Fruit fly (Drosophila melanogaster) whole organism, larva: Measurements from ENCODE around the gene inc.

Experiments
- noc ChIP-seq: fragments of 200-800 bp; sonication (Bioruptor generic); optimal IDR thresholded peaks from 3 replicates; lab custom pipeline; 2019; ENCODE audit warnings: missing biosample characterization, mild to moderate bottlenecking, missing genetic modification characterization, moderate library complexity

Gene inc

DNA sequence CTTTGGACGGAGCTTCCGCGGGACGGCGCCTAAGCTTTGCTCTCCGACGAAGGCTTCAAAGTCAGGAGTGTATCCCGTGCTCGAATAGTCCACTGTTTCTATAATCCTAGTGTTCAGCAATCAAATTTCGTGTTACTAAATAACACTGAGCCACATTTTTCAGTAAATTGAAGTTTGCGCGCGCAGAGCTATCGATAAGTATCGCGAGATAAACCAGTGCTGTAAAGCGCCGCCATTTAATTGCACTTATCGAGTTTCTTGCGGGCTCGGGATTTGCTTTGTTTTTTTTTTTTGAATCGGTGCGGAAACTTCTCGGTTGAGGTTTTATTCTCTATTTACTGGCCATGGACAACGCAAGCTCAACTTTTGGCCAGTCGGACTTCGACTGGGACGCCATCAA is 6.4 kb upstream of the inc start, which contains the start of the genes Rab27 and mei-38:
Gene Rab27, minus strand, starts transcription at position 127 of the 400 bp plus-strand sequence.
Gene mei-38, plus strand, starts transcription at position 216 of the 400 bp plus-strand sequence.
- no peak for TF ChIP-seq noc (tag; lab: Kevin White, UChicago)

DNA sequence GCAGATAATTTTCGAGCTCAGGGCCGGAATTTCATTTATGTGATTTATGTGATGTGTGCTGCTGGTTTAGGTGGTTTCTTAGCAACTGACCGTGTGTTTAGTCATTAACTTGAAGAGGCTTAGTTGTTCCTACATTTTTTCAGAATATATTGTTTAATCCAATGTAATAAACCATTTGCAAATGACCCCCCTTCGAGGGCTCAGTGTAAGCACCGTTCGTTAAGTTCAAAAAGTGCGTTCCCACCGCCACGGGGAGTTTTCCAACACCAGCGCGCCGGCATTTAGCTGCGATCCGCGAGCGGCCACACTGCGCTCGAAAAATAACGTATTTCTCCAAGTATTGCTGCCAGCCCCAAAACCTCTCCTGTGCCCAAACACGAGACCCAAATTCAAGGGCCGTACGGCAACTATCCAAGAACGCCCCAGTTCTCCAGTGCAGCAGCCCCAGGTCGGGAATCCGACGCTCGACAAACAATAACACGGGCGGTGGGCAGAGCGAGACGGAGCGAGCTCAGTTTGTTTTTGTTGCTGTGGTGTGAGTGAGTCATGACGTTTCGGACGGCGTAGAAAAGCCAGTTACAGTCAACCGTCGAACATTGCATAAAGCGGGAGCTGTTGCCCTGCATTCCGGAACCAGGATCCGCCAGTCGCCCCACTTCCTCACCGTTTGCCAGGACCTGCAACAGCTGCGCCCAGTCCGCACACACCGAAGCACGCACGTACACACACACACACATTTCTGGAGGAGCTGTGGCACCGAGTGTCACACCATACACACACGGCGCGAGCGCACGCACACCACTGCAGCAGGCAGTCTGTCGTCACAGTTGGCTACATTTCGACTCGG is 4.8 kb upstream of the inc start, which contains the start of gene rush:
Gene rush, plus strand, starts transcription at position 277 of the 847 bp plus-strand sequence.
- TF ChIP-seq noc (tag; lab: Kevin White, UChicago): no peak

DNA sequence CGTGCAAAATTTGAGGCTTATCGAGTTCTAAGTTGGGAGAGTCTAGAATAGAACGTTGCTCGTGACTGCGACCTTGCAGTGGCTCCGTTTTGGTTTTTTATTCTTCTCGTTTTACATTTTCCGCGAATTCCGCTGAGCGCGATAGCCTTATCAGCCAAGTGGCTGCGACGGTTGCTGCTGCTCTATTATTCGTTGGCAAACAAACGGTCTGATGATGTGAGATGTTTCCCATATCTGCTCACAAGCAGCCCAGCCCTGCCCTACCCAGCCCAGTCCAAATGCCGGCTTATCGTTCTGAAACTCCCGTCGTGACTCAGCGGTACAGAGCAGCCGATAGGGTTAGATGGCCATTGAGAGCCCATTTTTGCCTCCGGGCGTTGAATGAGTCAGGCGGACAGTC is 2.9 kb upstream of the inc start:
- no peak for TF ChIP-seq noc (tag; lab: Kevin White, UChicago)

DNA sequence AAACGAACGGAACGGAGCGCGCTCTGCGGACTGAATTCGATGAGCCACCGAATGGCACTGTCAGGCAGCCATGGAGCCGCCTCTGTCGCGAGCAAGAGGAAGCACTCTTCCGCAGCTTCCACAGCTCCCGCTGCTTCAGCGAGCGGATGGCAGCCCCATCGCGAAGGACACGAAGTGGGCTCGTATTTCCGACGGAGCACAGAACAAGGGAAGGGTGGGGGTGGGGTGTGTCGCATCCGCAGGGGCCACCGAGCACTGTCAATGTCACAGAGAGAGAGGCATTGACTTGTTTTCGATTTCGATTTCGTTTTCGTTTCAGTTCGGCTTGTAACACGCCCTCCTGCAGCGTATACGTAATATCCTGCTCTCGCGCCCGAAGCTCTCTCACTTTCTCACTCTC is 24.5 kb downstream of the inc start, which contains the start of gene Nmdar2:
Gene Nmdar2, minus strand, starts transcription at position 59 of the 400 bp plus-strand sequence.
- no peak for TF ChIP-seq noc (tag; lab: Kevin White, UChicago)

DNA sequence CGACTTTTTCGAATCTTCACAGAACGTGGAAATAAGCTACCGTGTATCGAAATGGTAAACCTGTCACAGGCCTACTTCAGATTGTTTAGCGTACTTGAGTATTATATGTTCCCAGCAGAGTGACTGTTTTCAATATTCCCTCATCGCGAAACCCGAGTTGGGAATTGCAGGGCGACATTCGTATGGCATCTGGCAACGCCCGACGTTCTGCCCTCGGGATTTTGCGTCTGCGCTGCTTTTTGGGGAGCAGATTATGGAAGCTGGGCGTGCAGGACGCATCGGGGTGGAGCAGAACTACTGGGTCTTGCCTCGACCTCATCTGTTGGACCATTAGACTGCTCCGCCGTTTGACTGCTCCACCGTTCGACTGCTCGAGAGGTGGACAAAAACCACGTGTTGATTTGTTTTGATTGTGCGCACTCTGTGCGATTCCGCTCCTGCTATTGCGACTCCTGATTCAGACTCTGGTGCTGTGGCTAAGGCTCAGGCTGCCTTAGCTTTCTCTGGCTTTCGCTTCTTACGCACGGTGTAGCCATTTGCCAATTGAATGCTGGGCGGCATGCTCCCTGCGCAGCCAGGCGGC is 25.1 kb downstream of the inc start:
- TF ChIP-seq noc (tag; lab: Kevin White, UChicago): no peak

DNA sequence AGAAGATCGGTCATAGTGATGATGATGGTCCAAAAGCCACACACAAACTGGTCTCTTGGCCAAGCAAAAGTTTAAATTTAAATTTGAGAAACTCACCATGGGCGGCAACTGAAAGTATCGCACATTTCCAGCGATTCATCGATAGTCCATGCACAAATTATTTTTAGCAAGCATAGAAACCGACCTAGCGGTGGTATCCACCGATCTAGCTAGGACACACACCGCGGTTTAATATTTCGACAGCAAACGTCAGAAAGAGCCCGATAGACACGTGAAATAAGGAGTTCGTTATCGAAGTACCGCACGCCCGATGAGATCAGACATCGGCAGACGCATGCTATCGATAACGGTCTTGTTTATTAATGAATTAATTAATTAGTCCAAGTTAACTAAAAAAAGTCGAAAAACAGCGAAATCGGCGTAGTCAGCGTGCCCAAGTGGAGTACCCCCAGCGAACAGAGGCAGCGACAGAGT is 29.5 kb downstream of the inc start, which contains the start of gene CG14795:
Gene CG14795, minus strand, starts transcription at position 51 of the 474 bp plus-strand sequence.
- TF ChIP-seq noc (tag; lab: Kevin White, UChicago): no peak

DNA sequence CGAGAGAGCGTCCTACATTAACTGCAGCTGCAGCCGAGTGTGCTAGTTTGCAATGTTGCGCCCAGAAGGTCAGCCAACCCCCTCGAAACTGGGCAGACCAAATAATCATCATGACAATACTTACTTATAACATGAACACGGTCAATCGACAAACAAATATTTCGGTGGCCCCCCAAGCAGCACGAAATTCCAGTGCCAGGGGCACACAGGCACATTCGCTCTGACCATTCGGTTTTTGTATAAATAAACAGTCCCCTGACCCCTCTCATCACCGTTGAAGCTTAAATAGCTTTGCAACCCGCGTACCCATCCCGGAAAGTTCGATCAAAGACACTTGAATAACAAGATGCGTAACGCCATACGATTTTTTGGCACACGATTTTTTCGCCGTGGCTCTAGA is 30.6 kb downstream of the inc start:
- TF ChIP-seq noc (tag; lab: Kevin White, UChicago): no peak

DNA sequence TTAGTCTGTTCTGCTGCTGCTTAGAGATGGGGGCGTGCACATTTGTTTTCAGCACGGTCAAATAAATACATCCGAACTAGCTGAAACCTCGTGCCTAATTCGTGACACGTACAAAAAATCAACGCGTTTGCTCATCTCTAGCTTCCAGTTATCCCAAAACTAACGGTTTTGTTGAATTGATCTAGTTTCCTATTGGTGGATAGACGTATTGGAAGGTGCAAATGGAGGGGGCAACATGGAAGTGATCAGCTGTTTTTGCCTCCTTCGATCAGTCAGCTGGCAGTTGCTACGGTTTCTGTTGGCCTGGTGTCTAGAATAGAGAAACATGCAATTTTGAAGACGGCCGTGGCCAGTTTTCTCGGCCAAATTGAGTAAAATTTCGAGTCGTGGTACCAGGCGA is 34.3 kb downstream of the inc start:
- TF ChIP-seq noc (tag; lab: Kevin White, UChicago): no peak

DNA sequence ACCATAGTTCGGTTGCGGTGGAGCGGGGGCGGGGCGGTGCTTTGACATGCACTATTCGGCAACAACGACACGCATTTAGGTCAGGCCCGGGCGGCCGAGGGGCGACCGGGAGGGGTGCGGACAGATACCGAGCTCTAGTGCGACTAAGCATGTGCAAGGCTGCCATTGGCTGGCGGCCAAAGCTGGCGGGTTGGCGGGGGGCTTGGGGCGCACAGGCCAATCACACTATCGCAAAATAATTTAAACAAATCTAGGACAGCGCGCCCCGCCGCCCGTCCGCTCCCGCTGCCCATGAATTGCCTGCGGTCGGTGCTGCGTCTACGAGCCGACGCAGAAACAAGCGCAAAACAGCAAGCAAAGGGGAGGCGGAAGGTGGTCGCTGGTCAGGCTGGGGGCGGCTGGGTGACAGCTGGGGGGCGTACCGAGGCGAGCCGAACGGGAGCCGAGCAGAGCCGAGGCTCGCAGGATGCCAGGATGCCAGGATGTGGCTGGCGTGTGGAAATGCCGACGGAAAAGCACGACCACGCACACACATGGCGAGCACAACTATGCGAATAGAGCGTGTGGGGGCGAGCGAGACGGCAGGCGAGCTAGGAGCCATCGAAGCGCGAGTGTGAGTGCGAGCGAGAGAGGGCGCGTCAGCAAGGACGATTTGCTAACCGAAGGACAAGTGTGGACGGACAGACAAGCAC is 52.1 kb downstream of the inc start:
- no peak for TF ChIP-seq noc (tag; lab: Kevin White, UChicago)

DNA sequence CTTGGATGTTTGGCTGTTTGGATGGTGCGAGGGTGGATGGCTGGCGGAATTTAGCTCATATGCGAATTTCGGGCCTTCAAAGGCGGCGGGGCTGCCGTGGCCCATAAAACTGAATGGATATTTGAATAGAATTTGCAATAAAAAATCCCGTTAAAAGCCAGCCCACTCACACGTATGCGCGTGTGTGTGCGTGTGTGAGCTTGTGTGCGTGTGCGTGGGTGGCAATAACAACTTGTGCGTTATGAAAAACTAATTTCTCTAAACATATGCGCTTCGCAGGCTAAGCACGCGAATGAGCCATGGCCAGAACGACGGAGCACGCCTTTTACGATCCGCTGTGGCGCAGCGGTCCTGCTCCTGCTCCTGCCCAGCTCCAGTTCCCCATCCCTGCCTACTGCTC is 55.4 kb downstream of the inc start:
- no peak for TF ChIP-seq noc (tag; lab: Kevin White, UChicago)

DNA sequence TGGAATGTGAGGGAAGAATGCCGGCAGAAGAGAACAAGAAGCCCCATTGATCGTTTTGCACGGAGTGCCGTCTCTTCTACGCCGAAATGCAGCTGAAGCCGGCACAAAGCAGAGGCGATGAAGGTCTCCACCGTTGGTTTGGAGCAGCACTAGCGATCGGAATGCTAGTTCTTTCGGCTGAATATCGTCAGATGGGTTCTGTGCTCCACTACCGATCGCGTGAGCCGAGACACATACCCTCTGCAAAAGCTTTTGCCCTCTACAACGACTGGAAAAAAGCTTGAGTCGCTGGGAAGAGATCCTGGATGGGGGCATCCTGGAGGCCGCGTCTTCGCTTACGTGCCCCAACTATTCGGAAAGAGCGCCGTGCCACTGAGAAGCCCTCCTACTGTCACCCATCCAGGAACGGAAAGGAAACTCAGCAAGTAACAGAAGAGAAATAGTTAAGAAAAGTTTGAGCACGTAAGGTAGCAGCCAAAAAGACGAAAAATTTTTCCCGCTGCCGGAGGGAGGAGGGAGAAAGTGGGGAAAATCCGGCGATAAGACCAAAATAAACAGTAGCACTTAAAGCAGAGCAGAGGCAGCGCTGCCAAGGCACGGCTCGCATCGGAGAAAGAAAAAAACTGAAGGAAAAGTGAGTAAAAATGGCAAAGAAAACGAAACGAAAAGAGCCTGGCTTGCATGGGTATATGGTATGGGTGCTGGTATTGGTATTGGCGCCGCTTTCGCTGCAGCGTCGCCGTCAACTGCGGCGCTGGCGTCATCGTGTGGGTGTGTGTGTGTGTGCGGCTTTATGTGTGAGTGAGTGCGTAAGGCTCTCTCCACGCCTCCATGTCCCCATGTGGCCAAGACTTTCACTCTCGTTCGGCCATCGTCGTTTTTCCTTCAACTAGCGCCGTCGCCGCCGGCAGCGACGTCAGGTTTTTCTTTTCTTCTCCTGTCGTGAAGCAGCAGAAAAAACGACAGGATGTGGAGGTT is 77.1 kb downstream of the inc start:
- no peak for TF ChIP-seq noc (tag; lab: Kevin White, UChicago)

DNA sequence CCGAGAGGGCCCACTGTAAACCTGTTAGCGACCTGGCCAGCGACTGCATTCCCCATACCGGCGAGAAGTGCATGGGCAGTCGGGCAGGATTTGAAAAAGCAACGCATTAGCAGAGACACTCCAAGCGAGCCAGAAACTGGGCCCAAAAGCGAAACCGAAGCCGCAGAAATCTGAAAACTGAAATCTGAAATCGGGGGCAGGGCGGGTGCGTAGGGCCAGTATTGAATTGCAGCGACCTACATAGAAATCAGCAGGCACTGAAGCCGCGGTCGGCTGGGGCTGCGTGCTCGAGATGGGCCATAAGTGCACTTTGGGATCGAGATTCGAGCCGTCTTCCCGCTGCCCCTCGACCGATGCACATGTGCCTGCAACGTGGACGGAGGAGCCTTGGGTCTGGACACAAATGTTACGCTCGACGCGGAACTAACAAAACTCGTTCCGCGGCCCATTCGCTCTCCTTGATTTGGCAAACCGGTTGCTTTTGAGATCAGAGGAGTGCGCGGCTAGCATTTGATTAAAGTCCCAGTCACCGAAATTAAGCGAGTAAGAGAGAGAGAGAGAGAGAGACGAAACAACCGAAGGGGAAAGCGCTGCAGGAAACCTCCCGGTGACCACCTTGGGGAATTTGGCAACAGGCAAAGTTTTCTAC is 78.9 kb downstream of the inc start:
- TF ChIP-seq noc (tag; lab: Kevin White, UChicago): no peak

DNA sequence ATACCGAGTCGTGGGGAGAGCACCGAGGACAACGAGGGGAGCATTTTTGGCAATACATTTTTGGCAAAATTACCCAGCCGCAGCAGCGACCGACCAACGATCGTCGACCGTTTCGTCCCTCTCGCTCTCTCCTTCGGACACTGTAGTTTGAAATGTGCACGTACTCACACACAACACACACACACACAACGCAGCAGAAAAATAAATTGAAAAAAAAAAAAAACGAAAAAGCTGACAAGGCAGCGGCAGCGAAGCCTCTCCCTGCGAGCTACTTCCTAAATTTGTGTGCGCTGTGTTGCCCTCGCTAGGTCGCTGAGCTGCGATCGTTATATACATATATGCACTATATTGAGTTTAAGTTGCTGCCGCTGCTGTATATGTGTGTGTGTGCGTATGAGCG is 82.6 kb downstream of the inc start:
- TF ChIP-seq noc (tag; lab: Kevin White, UChicago): no peak

DNA sequence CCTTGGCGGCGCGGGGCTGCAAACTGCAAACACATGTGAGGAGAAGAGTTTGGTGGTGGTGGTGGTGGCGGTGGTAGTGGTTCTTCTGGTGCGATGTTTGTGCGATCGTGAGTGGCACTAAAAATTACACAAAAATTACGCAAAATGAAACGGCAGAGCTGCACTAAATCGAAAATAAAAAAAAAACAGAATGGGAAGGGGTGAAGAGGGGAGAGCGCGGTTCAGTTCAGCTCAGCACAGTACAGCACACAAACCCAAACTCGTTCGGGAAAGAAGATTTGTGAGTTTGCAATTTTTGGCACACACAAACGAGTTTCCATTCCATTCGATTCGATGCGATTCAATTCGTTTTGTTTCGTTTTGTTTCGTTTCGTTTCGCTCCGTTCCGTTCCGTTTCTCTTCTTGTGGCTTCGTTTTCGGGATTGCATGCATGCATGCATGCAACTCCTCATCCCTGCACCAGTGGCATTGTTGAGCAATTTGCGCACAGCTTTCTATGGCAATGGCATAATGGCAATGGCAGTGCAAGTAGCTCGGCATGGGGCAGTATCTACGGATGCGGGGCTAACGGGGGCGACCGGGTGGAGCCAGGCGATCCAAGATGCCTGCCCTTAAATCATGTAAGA is 83.4 kb downstream of the inc start:
- TF ChIP-seq noc (tag; lab: Kevin White, UChicago): no peak
